Worm (Caenorhabditis elegans) whole organism, L4/young adult: ENCODE data around the gene spp-1.

ENCODE experiments used
- W03F9.2 ChIP-seq: fragments of 150-350 bp; optimal IDR thresholded peaks from 2 replicates; lab custom pipeline; 2014; ENCODE audit warnings: missing biosample characterization, missing genetic modification characterization
- dao-5 ChIP-seq: sonication (generic microtip); optimal IDR thresholded peaks from 2 replicates; lab custom pipeline; 2016; ENCODE audit warnings: missing genotype, missing genetic modification characterization, moderate library complexity, missing compliant biosample characterization
- him-1 ChIP-seq: sonication (generic microtip); optimal IDR thresholded peaks from 2 replicates; lab custom pipeline; 2016; ENCODE audit warnings: missing genotype, missing genetic modification reagents, missing genetic modification characterization, missing compliant biosample characterization

Gene spp-1

ce11 chrIII:10320788-10321187, 34.7 kb downstream of the spp-1 start, which contains the start of gene sas-7:
sas-7 (plus strand) TSS chrIII:10321019.
- TF ChIP-seq W03F9.2 (tag; lab: Kevin White, UChicago) (no peak), dao-5 (no peak), him-1 (no peak)

ce11 chrIII:10318755-10319154, 36.7 kb downstream of the spp-1 start, which contains the start of gene unc-69:
unc-69 (plus strand) TSS chrIII:10318939.
- TF ChIP-seq him-1: no peak
- peak; percentile 67 for TF ChIP-seq W03F9.2 (tag; lab: Kevin White, UChicago)
- no peak for TF ChIP-seq dao-5

ce11 chrIII:10318062-10318609, 37.3 kb downstream of the spp-1 start, which contains the start of the genes unc-50 and ostf-4:
unc-50 (minus strand) TSS chrIII:10318162.
ostf-4 (minus strand) TSS chrIII:10318559.
- TF ChIP-seq W03F9.2 (tag; lab: Kevin White, UChicago) (no peak), dao-5 (no peak), him-1 (no peak)

ce11 chrIII:10314234-10314633, 41.2 kb downstream of the spp-1 start:
- no peak for TF ChIP-seq him-1
- no peak for TF ChIP-seq W03F9.2 (tag; lab: Kevin White, UChicago)
- TF ChIP-seq dao-5: no peak

- TF ChIP-seq W03F9.2 (tag; lab: Kevin White, UChicago) (no peak), dao-5 (no peak), him-1 (no peak)
These were observed 44.5 kb downstream of the spp-1 start, which contains the start of gene T07A5.7 for ce11 chrIII:10311016-10311415. T07A5.7 (minus strand) TSS chrIII:10311116.

- no peak for TF ChIP-seq W03F9.2 (tag; lab: Kevin White, UChicago)
- TF ChIP-seq him-1: no peak
- TF ChIP-seq dao-5: no peak
These were observed 49.4 kb downstream of the spp-1 start, which contains the start of gene T07A5.1 for ce11 chrIII:10306049-10306448. T07A5.1 (minus strand) TSS chrIII:10306197.

- TF ChIP-seq dao-5 (no peak), W03F9.2 (tag; lab: Kevin White, UChicago) (no peak), him-1 (no peak)
These were observed 50.2 kb downstream of the spp-1 start for ce11 chrIII:10305295-10305694.
